Fruit fly (Drosophila melanogaster): ENCODE measurements around the gene CG34176.
A peak's percentile ranks its signal among the peaks of the same experiment; 100 is the strongest.

Gene CG34176

DNA sequence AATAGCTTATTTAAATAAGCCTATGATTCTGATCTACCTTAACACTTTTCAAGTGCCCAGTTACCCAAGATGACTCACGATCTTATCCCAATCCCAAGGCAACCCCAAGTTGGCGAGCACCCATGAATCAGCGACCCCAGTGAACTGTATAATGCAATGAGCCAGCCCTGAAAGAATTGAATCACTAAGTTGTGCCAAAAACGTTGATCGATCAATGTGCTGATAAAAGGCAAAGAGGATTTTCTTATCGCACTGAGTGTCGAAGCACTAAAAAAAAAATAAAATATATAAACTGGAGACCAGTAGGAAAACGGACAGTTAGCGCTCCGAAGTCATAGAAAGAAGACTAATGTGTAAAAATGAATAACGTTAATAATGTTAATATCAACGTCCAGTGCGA lies 4.5 kb downstream of the CG34176 start, which contains the start of gene CG43774:
Gene CG43774, plus strand, starts transcription at position 301 of the 400 bp plus-strand sequence.
- no peak for TF ChIP-seq CG7101 (tag; optimal IDR thresholded peaks at IDR 0.05)
- no peak for TF ChIP-seq CG5204 (GFP tag; optimal IDR thresholded peaks at IDR 0.05)
- TF ChIP-seq CG12768 (GFP tag; optimal IDR thresholded peaks at IDR 0.05), result no peak
- no peak for TF ChIP-seq bab1 (GFP tag; optimal IDR thresholded peaks at IDR 0.05)
- no peak for TF ChIP-seq Clk (GFP tag; optimal IDR thresholded peaks at IDR 0.05)
- no peak for TF ChIP-seq Hr96 (GFP tag; optimal IDR thresholded peaks at IDR 0.05)
- TF ChIP-seq CG33017 (tag; optimal IDR thresholded peaks at IDR 0.05), result no peak
- TF ChIP-seq tj (GFP tag; optimal IDR thresholded peaks at IDR 0.05), result no peak
- no peak for TF ChIP-seq cnc (optimal IDR thresholded peaks at IDR 0.05)
- TF ChIP-seq Crg-1 (GFP tag; optimal IDR thresholded peaks at IDR 0.05), result no peak
- no peak for TF ChIP-seq cic (GFP tag; optimal IDR thresholded peaks at IDR 0.05)

DNA sequence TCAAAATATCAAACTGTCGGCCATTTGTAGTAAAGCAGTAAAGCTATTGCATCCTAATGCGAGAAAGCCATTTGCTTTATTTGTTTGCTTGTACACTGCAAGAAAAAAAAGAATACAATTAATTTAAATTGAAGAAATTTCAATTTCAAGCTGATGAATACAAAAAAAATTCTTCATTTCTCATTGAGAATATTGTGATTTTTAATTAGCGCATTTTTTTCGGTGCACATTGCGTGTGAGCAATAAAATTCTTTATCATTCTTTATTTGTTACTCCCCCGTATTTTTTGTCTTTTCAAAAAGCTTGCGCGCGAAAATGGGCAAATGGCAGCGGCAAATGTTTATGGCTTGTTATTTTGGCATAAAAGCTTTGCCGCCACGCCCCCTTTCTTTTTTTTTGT lies 8.2 kb downstream of the CG34176 start:
- TF ChIP-seq ovo (GFP tag; optimal IDR thresholded peaks at IDR 0.05) (no peak), kay (GFP tag; ENCODE audit: borderline replicate concordance) (peak; percentile 22)

DNA sequence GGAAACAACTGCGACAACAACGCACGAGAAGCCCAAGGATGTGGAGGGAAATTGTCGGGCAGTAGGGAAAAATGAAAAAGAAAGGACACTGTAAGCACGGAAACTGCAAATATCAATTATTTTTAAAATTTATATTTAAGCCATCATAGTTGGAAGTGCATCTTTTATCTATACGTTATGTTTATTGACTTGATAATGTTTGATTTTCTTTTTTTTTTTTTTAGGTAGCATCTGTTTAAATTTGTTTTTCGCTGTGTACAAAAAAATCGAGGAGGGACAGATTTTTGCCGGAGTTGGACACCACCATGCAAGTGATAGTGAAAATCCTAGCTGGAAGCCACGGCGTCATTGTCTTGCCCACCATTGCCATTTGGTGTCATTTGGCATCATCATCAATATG lies 15.3 kb downstream of the CG34176 start:
- TF ChIP-seq Hr96 (GFP tag; optimal IDR thresholded peaks at IDR 0.05) (no peak), toe (GFP tag; optimal IDR thresholded peaks at IDR 0.05) (no peak), tj (GFP tag; optimal IDR thresholded peaks at IDR 0.05) (no peak), cnc (optimal IDR thresholded peaks at IDR 0.05) (no peak), ovo (GFP tag; optimal IDR thresholded peaks at IDR 0.05) (no peak), Clk (GFP tag; optimal IDR thresholded peaks at IDR 0.05) (no peak), CG5204 (GFP tag; optimal IDR thresholded peaks at IDR 0.05) (no peak), CG14711 (tag; optimal IDR thresholded peaks at IDR 0.05) (no peak), CG7045 (GFP tag; optimal IDR thresholded peaks at IDR 0.05) (no peak), CG33017 (tag; optimal IDR thresholded peaks at IDR 0.05) (no peak), CG12768 (GFP tag; optimal IDR thresholded peaks at IDR 0.05) (no peak), CG1620 (GFP tag; optimal IDR thresholded peaks at IDR 0.05) (no peak), pad (GFP tag; optimal IDR thresholded peaks at IDR 0.05) (no peak), bab1 (GFP tag; optimal IDR thresholded peaks at IDR 0.05) (no peak), CG11617 (GFP tag; optimal IDR thresholded peaks at IDR 0.05) (no peak)

DNA sequence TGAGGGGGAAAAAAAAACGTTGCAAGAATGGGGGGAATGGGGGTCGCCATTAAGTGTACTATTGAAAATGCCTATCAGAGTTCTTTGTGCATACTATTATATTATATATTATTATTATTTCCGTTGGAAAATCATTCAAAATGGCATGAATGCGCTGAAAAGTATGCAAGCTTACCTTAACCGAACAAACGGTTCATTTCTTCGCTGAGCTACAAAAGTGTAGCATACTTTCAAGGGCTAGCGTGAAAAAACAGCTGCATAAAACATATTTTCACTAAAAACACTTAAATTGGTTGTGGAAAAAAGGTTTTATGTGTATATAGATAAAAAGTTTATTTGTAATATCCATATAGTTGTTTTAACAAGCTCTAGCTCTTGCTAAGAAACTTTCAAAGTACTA lies 15.9 kb downstream of the CG34176 start:
- TF ChIP-seq CG5204 (GFP tag; optimal IDR thresholded peaks at IDR 0.05), result no peak
- no peak for TF ChIP-seq kay (GFP tag; ENCODE audit: borderline replicate concordance)
- no peak for TF ChIP-seq tj (GFP tag; optimal IDR thresholded peaks at IDR 0.05)
- TF ChIP-seq CG14711 (tag; optimal IDR thresholded peaks at IDR 0.05), result no peak
- no peak for TF ChIP-seq CG1620 (GFP tag; optimal IDR thresholded peaks at IDR 0.05)
- no peak for TF ChIP-seq toe (GFP tag; optimal IDR thresholded peaks at IDR 0.05)
- no peak for TF ChIP-seq pad (GFP tag; optimal IDR thresholded peaks at IDR 0.05)
- no peak for TF ChIP-seq cic (GFP tag; optimal IDR thresholded peaks at IDR 0.05)
- no peak for TF ChIP-seq Mnt (GFP tag; optimal IDR thresholded peaks at IDR 0.05)
- TF ChIP-seq cnc (optimal IDR thresholded peaks at IDR 0.05), result no peak
- TF ChIP-seq CG7045 (GFP tag; optimal IDR thresholded peaks at IDR 0.05), result no peak
- no peak for TF ChIP-seq Crg-1 (GFP tag; optimal IDR thresholded peaks at IDR 0.05)
- TF ChIP-seq CG12768 (GFP tag; optimal IDR thresholded peaks at IDR 0.05), result no peak
- TF ChIP-seq bab1 (GFP tag; optimal IDR thresholded peaks at IDR 0.05), result no peak

DNA sequence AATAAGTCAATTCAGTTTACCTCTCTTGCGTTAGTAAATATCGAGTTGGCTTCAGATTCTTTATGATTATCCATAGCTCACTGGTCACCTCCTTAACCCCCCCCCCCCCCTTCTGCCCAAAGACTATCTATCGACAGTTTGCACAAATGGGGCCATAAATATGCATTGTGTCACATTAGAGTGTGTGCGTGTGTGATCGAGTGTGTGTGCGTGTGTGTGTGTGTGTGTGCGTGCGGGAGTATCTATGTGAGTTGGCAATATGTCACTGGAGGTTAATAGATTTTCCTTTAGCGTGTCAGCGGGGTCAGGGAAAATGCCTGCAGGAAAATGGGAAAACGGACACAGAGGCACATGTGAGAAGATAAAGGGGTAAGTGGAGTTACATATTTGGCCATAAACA lies 16.3 kb downstream of the CG34176 start:
- TF ChIP-seq toe (GFP tag; optimal IDR thresholded peaks at IDR 0.05), result no peak
- TF ChIP-seq CG33017 (tag; optimal IDR thresholded peaks at IDR 0.05), result no peak
- TF ChIP-seq CG1620 (GFP tag; optimal IDR thresholded peaks at IDR 0.05), result no peak
- no peak for TF ChIP-seq ovo (GFP tag; optimal IDR thresholded peaks at IDR 0.05)
- TF ChIP-seq CG7045 (GFP tag; optimal IDR thresholded peaks at IDR 0.05), result no peak
- no peak for TF ChIP-seq CG5204 (GFP tag; optimal IDR thresholded peaks at IDR 0.05)
- no peak for TF ChIP-seq CG11617 (GFP tag; optimal IDR thresholded peaks at IDR 0.05)
- TF ChIP-seq cic (GFP tag; optimal IDR thresholded peaks at IDR 0.05), result no peak

DNA sequence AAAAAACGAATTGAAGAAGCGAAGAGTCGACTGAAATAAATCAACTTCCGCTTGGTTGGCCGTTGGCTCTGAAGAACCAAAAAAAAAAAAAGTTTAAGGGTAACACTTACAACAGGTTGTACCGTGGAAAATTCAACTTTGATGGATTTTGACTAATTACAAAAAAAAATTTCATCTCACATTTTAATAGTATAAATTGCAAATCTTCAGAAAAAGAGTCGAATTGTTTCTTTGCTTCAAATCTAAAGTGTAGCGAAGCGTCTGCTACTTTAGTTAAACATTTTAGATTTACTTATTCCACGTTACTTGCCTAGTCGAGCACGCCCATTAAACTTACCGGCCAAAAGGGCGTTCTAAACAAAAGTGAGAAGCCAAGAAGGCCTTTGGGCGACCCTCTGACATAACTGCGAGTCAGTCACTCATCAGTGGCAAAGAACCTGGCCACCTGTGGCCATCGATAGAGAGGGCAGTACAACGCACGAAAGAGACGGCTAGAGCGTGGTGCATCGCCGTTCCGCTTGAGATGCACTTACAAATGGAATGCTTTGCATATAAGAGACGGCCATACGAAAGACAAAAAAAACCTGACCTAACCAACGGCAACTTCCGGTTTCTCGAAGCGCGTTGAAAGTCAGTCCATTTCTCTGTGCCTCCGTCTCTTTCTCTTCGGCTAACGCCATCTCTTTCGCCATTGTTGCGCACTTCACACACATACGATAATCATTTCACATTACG lies 17.9 kb downstream of the CG34176 start:
- no peak for TF ChIP-seq CG14711 (tag; optimal IDR thresholded peaks at IDR 0.05)
- TF ChIP-seq cnc (optimal IDR thresholded peaks at IDR 0.05), result no peak
- no peak for TF ChIP-seq cic (GFP tag; optimal IDR thresholded peaks at IDR 0.05)
- no peak for TF ChIP-seq toe (GFP tag; optimal IDR thresholded peaks at IDR 0.05)
- TF ChIP-seq pad (GFP tag; optimal IDR thresholded peaks at IDR 0.05), result no peak
- TF ChIP-seq Mnt (GFP tag; optimal IDR thresholded peaks at IDR 0.05), result no peak
- TF ChIP-seq tj (GFP tag; optimal IDR thresholded peaks at IDR 0.05), result no peak
- no peak for TF ChIP-seq CG11617 (GFP tag; optimal IDR thresholded peaks at IDR 0.05)
- no peak for TF ChIP-seq CG1620 (GFP tag; optimal IDR thresholded peaks at IDR 0.05)
- TF ChIP-seq CG12768 (GFP tag; optimal IDR thresholded peaks at IDR 0.05), result no peak
- no peak for TF ChIP-seq CG7045 (GFP tag; optimal IDR thresholded peaks at IDR 0.05)
- TF ChIP-seq bab1 (GFP tag; optimal IDR thresholded peaks at IDR 0.05), result no peak
- no peak for TF ChIP-seq ovo (GFP tag; optimal IDR thresholded peaks at IDR 0.05)
- TF ChIP-seq CG5204 (GFP tag; optimal IDR thresholded peaks at IDR 0.05), result no peak
- no peak for TF ChIP-seq CG33017 (tag; optimal IDR thresholded peaks at IDR 0.05)
- TF ChIP-seq Crg-1 (GFP tag; optimal IDR thresholded peaks at IDR 0.05), result no peak
- no peak for TF ChIP-seq CG7101 (tag; optimal IDR thresholded peaks at IDR 0.05)
- no peak for TF ChIP-seq Clk (GFP tag; optimal IDR thresholded peaks at IDR 0.05)
- TF ChIP-seq Hr96 (GFP tag; optimal IDR thresholded peaks at IDR 0.05), result no peak

All from whole organism, adult.